Fruit fly (Drosophila melanogaster) whole organism, adult: ENCODE data around the gene tfc.

ENCODE experiments used
- CG12768 ChIP-seq: fragments of 200-800 bp; sonication (Bioruptor generic); optimal IDR thresholded peaks from 2 replicates; lab custom pipeline; 2017; ENCODE audit warnings: missing biosample characterization, missing genetic modification characterization, mild to moderate bottlenecking, moderate library complexity, missing genetic modification reagents
- CG7045 ChIP-seq: fragments of 200-800 bp; sonication (Bioruptor generic); optimal IDR thresholded peaks from 2 replicates; lab custom pipeline; 2017; ENCODE audit warnings: missing biosample characterization, mild to moderate bottlenecking, missing genetic modification characterization
- Clk ChIP-seq: fragments of 200-800 bp; sonication (Bioruptor generic); optimal IDR thresholded peaks from 2 replicates; lab custom pipeline; 2017; ENCODE audit warnings: missing biosample characterization, missing genetic modification characterization
- Hr96 ChIP-seq: fragments of 200-800 bp; sonication (Bioruptor generic); optimal IDR thresholded peaks from 2 replicates; lab custom pipeline; 2016; ENCODE audit warnings: missing biosample characterization, missing genetic modification characterization

DNA sequence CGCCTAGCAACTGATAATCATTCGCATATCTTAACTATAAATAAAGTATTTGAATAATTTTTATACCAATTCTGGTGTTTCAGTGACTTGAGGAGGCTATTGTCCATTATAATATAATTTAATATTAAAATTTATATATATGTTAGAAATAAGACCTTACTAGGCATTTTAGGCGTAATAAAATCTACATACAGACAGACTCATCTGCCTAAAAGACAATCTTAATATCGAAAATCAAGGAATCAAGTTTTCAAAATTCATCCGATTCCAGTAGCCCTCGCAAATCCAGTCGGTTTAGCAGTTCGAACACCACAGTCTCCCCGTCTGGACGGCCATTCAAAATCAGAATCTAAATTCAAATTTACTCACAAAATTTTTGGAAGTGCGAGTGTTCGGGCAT, 4.5 kb upstream of the tfc start, which contains the start of the genes CG9130 and CG9133:
- no peak for TF ChIP-seq Clk (GFP tag; lab: Kevin White, UChicago)
- TF ChIP-seq CG12768, result no peak
- TF ChIP-seq Hr96 (GFP tag; lab: Kevin White, UChicago), result no peak
- TF ChIP-seq CG7045 (GFP tag; lab: Kevin White, UChicago), result no peak
